Fruit fly (Drosophila melanogaster) whole organism: ENCODE data around the gene CG33689.

Source experiments
- CG8478 ChIP-seq: fragments of >200 bp; optimal IDR thresholded peaks from 2 replicates; lab custom pipeline; 2018; ENCODE audit warnings: inconsistent platforms
- pan ChIP-seq: fragments of >200 bp; optimal IDR thresholded peaks from 2 replicates; lab custom pipeline; 2017
- psq ChIP-seq: fragments of >200 bp; optimal IDR thresholded peaks from 2 replicates; lab custom pipeline; 2017
- usp ChIP-seq: fragments of >200 bp; optimal IDR thresholded peaks from 2 replicates; lab custom pipeline; 2017; ENCODE audit warnings: missing biosample characterization, missing genetic modification characterization, mixed read lengths

- TF ChIP-seq psq (lab: Kevin White, UChicago) = no peak
- TF ChIP-seq usp (GFP tag; lab: Kevin White, UChicago) = no peak
- TF ChIP-seq CG8478 (lab: Kevin White, UChicago) = no peak
- TF ChIP-seq pan (lab: Kevin White, UChicago) = no peak
Observed at dm6 chr3L:16208053-16208838, 8.2 kb downstream of the CG33689 start.
